Fruit fly (Drosophila melanogaster) whole organism, embryonic: ENCODE measurements around the gene CG34434.

ENCODE experiments used
- Atf-2 ChIP-seq: fragments of 200-800 bp; sonication (Bioruptor generic); optimal IDR thresholded peaks from 2 replicates; lab custom pipeline; 2016; ENCODE audit warnings: missing biosample characterization, missing genetic modification characterization
- B-H1 ChIP-seq: fragments of 200-800 bp; sonication (Bioruptor generic); IDR thresholded peaks from 3 replicates; pipeline ENCODE4 v1.3.6; 2022; ENCODE audit warnings: missing biosample characterization, missing genetic modification characterization
- BtbVII ChIP-seq: fragments of 200-800 bp; sonication (Bioruptor generic); optimal IDR thresholded peaks from 3 replicates; lab custom pipeline; 2017; ENCODE audit warnings: missing biosample characterization, mild to moderate bottlenecking, missing genetic modification characterization
- CG10209 ChIP-seq: fragments of 200-800 bp; sonication (Bioruptor generic); optimal IDR thresholded peaks from 3 replicates; lab custom pipeline; 2017; ENCODE audit warnings: missing biosample characterization, mild to moderate bottlenecking, missing genetic modification characterization, missing genetic modification reagents
- CG11093 ChIP-seq: fragments of 200-800 bp; sonication (Bioruptor generic); IDR thresholded peaks from 3 replicates; pipeline ENCODE4 v1.3.6; 2022; ENCODE audit warnings: missing biosample characterization, missing genetic modification characterization
- CG11247 ChIP-seq: fragments of 200-800 bp; sonication (Bioruptor generic); IDR thresholded peaks from 2 replicates; pipeline ENCODE4 v1.3.6; 2022; ENCODE audit warnings: missing biosample characterization, missing genetic modification characterization
- CG12104 ChIP-seq: fragments of 200-800 bp; sonication (Bioruptor generic); optimal IDR thresholded peaks from 3 replicates; lab custom pipeline; 2016; ENCODE audit warnings: missing biosample characterization, missing genetic modification characterization
- CG12219 ChIP-seq: fragments of 200-800 bp; sonication (Bioruptor generic); optimal IDR thresholded peaks from 3 replicates; lab custom pipeline; 2018; ENCODE audit warnings: missing biosample characterization, mild to moderate bottlenecking, missing genetic modification characterization
- CG13123 ChIP-seq: fragments of 200-800 bp; sonication (Bioruptor generic); optimal IDR thresholded peaks from 2 replicates; lab custom pipeline; 2016; ENCODE audit warnings: missing biosample characterization, missing genetic modification characterization
- CG13894 ChIP-seq: fragments of 200-800 bp; sonication (Bioruptor generic); optimal IDR thresholded peaks from 3 replicates; lab custom pipeline; 2018; ENCODE audit warnings: missing biosample characterization, mild to moderate bottlenecking, missing genetic modification characterization, moderate library complexity
- CG14710 ChIP-seq: fragments of 200-800 bp; sonication (Bioruptor generic); optimal IDR thresholded peaks from 3 replicates; lab custom pipeline; 2019; ENCODE audit warnings: missing biosample characterization, mild to moderate bottlenecking, missing genetic modification characterization, moderate library complexity
- CG17328 ChIP-seq: fragments of 200-800 bp; sonication (Bioruptor generic); IDR thresholded peaks from 2 replicates; pipeline ENCODE4 v1.3.6; 2022; ENCODE audit warnings: missing biosample characterization, missing genetic modification characterization
- CG1832 ChIP-seq: fragments of 200-800 bp; sonication (Bioruptor generic); optimal IDR thresholded peaks from 2 replicates; lab custom pipeline; 2017; ENCODE audit warnings: missing biosample characterization, mild to moderate bottlenecking, missing genetic modification characterization, inconsistent platforms
- CG18476 ChIP-seq: fragments of 200-800 bp; sonication (Bioruptor generic); optimal IDR thresholded peaks from 2 replicates; lab custom pipeline; 2016; ENCODE audit warnings: missing biosample characterization, mild to moderate bottlenecking, missing genetic modification characterization
- CG18619 ChIP-seq: fragments of 200-800 bp; sonication (Bioruptor generic); optimal IDR thresholded peaks from 3 replicates; lab custom pipeline; 2017; ENCODE audit warnings: missing biosample characterization, mild to moderate bottlenecking, missing genetic modification characterization
- CG34422 ChIP-seq: fragments of 200-800 bp; sonication (Bioruptor generic); IDR thresholded peaks from 3 replicates; pipeline ENCODE4 v1.3.6; 2022; ENCODE audit warnings: missing biosample characterization, missing genetic modification characterization
- CG4404 ChIP-seq: fragments of 200-800 bp; sonication (Bioruptor generic); IDR thresholded peaks from 2 replicates; pipeline ENCODE4 v1.3.6; 2022; ENCODE audit warnings: missing biosample characterization, missing genetic modification characterization
- CG8359 ChIP-seq: fragments of 200-800 bp; sonication (Bioruptor generic); optimal IDR thresholded peaks from 2 replicates; lab custom pipeline; 2017; ENCODE audit warnings: missing biosample characterization, mild to moderate bottlenecking, missing genetic modification characterization, borderline replicate concordance
- CG9437 ChIP-seq: fragments of 200-800 bp; sonication (Bioruptor generic); optimal IDR thresholded peaks from 2 replicates; lab custom pipeline; 2018; ENCODE audit warnings: missing biosample characterization, mild to moderate bottlenecking, missing genetic modification characterization
- Chrac-16 ChIP-seq: fragments of 200-800 bp; sonication (Bioruptor generic); optimal IDR thresholded peaks from 3 replicates; lab custom pipeline; 2016; ENCODE audit warnings: missing biosample characterization, missing genetic modification characterization
- CoRest ChIP-seq: fragments of 200-800 bp; sonication (Bioruptor generic); optimal IDR thresholded peaks from 3 replicates; lab custom pipeline; 2018; ENCODE audit warnings: missing biosample characterization, mild to moderate bottlenecking, missing genetic modification characterization, moderate library complexity
- Doc3 ChIP-seq: fragments of 200-800 bp; sonication (Bioruptor generic); IDR thresholded peaks from 3 replicates; pipeline ENCODE4 v1.3.6; 2022; ENCODE audit warnings: missing biosample characterization, missing genetic modification characterization; ENCODE audit not compliant: partially characterized antibody
- H2.0 ChIP-seq: fragments of 200-800 bp; sonication (Bioruptor generic); IDR thresholded peaks from 2 replicates; pipeline ENCODE4 v1.3.6; 2022; ENCODE audit warnings: missing biosample characterization, missing genetic modification characterization
- Hr51 ChIP-seq, 2 experiments: fragments of 200-800 bp; sonication (Bioruptor generic); optimal IDR thresholded peaks; 2 replicates in 1 of 2; 3 replicates in 1 of 2; lab custom pipeline; 2016 to 2018; ENCODE audit warnings: missing biosample characterization in 2 of 2, missing genetic modification characterization in 2 of 2, mild to moderate bottlenecking in 1 of 2, moderate library complexity in 1 of 2
- Kr ChIP-seq: fragments of 200-800 bp; sonication (Bioruptor generic); optimal IDR thresholded peaks from 2 replicates; lab custom pipeline; 2017; ENCODE audit warnings: missing biosample characterization, mild to moderate bottlenecking, missing genetic modification characterization
- Myb ChIP-seq: fragments of 200-800 bp; sonication (Bioruptor generic); optimal IDR thresholded peaks from 2 replicates; lab custom pipeline; 2016; ENCODE audit warnings: missing biosample characterization, missing genetic modification characterization
- Ravus ChIP-seq: fragments of 200-800 bp; sonication (Bioruptor generic); IDR thresholded peaks from 2 replicates; pipeline ENCODE4 v1.3.6; 2022; ENCODE audit warnings: missing biosample characterization, missing genetic modification characterization
- Rfx ChIP-seq: fragments of 200-800 bp; sonication (Bioruptor generic); IDR thresholded peaks from 2 replicates; pipeline ENCODE4 v1.3.6; 2022; ENCODE audit warnings: missing biosample characterization, missing genetic modification characterization
- Sin3A ChIP-seq: fragments of >200 bp; optimal IDR thresholded peaks from 2 replicates; lab custom pipeline; 2018
- aop ChIP-seq: fragments of 200-800 bp; sonication (Bioruptor generic); IDR thresholded peaks from 2 replicates; pipeline ENCODE4 v1.3.6; 2022; ENCODE audit warnings: missing biosample characterization, missing genetic modification characterization
- btn ChIP-seq: fragments of 200-800 bp; sonication (Bioruptor generic); optimal IDR thresholded peaks from 2 replicates; lab custom pipeline; 2016; ENCODE audit warnings: missing biosample characterization, missing genetic modification characterization
- chif ChIP-seq, 2 experiments: fragments of 200-800 bp; sonication (Bioruptor generic); optimal IDR thresholded peaks; 3 replicates each; lab custom pipeline; 2016; ENCODE audit warnings: missing biosample characterization in 2 of 2, missing genetic modification characterization in 2 of 2
- crc ChIP-seq: fragments of 200-800 bp; sonication (Bioruptor generic); optimal IDR thresholded peaks from 2 replicates; lab custom pipeline; 2016; ENCODE audit warnings: missing biosample characterization, missing genetic modification characterization
- crp ChIP-seq, 2 experiments: fragments of 200-800 bp; sonication (Bioruptor generic); optimal IDR thresholded peaks; 2 replicates in 1 of 2; 3 replicates in 1 of 2; lab custom pipeline; 2017; ENCODE audit warnings: missing biosample characterization in 2 of 2, missing genetic modification characterization in 2 of 2, mild to moderate bottlenecking in 1 of 2, moderate library complexity in 1 of 2
- dan ChIP-seq: fragments of 200-800 bp; sonication (Bioruptor generic); IDR thresholded peaks from 2 replicates; pipeline ENCODE4 v1.3.6; 2022; ENCODE audit warnings: missing biosample characterization, missing genetic modification characterization
- disco-r ChIP-seq: fragments of 200-800 bp; sonication (Bioruptor generic); optimal IDR thresholded peaks from 2 replicates; lab custom pipeline; 2016; ENCODE audit warnings: missing biosample characterization, missing genetic modification characterization
- esg ChIP-seq: fragments of 200-800 bp; sonication (Bioruptor generic); conservative IDR thresholded peaks from 2 replicates; pipeline ENCODE4 v1.3.6; 2022; ENCODE audit warnings: missing biosample characterization, missing genetic modification characterization
- gsb ChIP-seq: fragments of 200-800 bp; sonication (Bioruptor generic); IDR thresholded peaks from 2 replicates; pipeline ENCODE4 v1.3.6; 2022; ENCODE audit warnings: missing biosample characterization, missing genetic modification characterization
- jigr1 ChIP-seq: fragments of 200-800 bp; sonication (Bioruptor generic); IDR thresholded peaks from 3 replicates; pipeline ENCODE4 v1.3.6; 2022; ENCODE audit warnings: missing biosample characterization, missing genetic modification characterization
- onecut ChIP-seq: fragments of 200-800 bp; sonication (Bioruptor generic); IDR thresholded peaks from 2 replicates; pipeline ENCODE4 v1.3.6; 2022; ENCODE audit warnings: missing biosample characterization, missing genetic modification characterization
- otp ChIP-seq: fragments of 200-800 bp; sonication (Bioruptor generic); IDR thresholded peaks from 3 replicates; pipeline ENCODE4, ENCODE4 v1.3.6; 2022; ENCODE audit warnings: missing biosample characterization, missing genetic modification characterization
- pan ChIP-seq, 4 experiments: fragments of >200 bp in 3 of 4; fragments of 200-800 bp in 1 of 4; sonication (Bioruptor generic) in 1 of 4; optimal IDR thresholded peaks in 3 of 4; IDR thresholded peaks in 1 of 4; 2 replicates each; pipeline versions ENCODE4 v1.3.6 to Lab custom; 2017 to 2022; ENCODE audit warnings: missing biosample characterization in 2 of 4, missing genetic modification characterization in 2 of 4, mixed read lengths in 1 of 4
- row ChIP-seq: fragments of 200-800 bp; sonication (Bioruptor generic); IDR thresholded peaks from 3 replicates; pipeline ENCODE4 v1.3.6; 2022; ENCODE audit warnings: missing biosample characterization, missing genetic modification characterization
- schlank ChIP-seq: fragments of 200-800 bp; sonication (Bioruptor generic); optimal IDR thresholded peaks from 2 replicates; lab custom pipeline; 2018; ENCODE audit warnings: missing biosample characterization, mild to moderate bottlenecking, missing genetic modification characterization
- sd ChIP-seq: fragments of 200-800 bp; sonication (Bioruptor generic); optimal IDR thresholded peaks from 3 replicates; lab custom pipeline; 2018; ENCODE audit warnings: missing biosample characterization, mild to moderate bottlenecking, missing genetic modification characterization, moderate library complexity
- toy ChIP-seq: fragments of 200-800 bp; sonication (Bioruptor generic); IDR thresholded peaks from 2 replicates; pipeline ENCODE4 v1.3.6; 2022; ENCODE audit warnings: missing biosample characterization, missing genetic modification characterization
- tup ChIP-seq: fragments of 200-800 bp; sonication (Bioruptor generic); optimal IDR thresholded peaks from 2 replicates; lab custom pipeline; 2016; ENCODE audit warnings: missing biosample characterization, mild to moderate bottlenecking, missing genetic modification characterization, moderate library complexity
- unpg ChIP-seq: fragments of 200-800 bp; sonication (Bioruptor generic); optimal IDR thresholded peaks from 3 replicates; lab custom pipeline; 2018; ENCODE audit warnings: missing biosample characterization, mild to moderate bottlenecking, missing genetic modification characterization, moderate library complexity
- zf30C ChIP-seq: fragments of 200-800 bp; sonication (Bioruptor generic); optimal IDR thresholded peaks from 3 replicates; lab custom pipeline; 2018; ENCODE audit warnings: missing biosample characterization, mild to moderate bottlenecking, missing genetic modification characterization

The CG34434 gene

DNA sequence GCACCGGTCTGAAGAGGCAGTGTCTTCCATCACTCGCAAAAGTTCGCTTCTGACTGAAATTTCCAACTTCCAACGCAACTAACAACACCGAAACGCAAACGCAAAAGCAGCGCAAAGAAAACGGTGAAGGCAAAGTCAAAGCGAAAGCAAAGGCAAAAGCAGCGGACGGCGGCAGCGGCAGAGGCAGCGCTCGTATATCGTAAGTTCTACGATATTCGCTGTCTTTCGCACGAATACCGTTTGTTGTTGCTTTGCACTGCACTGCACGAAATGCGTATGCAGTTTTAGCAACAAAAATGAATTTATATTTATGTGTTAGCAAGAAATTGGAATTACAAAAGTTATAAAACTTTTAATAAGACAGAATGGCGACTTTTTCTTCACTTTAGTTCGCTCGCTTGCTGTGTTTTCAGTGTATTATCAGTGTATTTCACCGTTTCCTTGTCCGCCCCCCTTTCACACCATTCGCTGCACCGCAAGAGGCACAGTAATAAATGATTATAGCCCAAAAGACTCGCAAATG is 32.3 kb upstream of the CG34434 start, which contains the start of gene OtopLa (continued):
- TF ChIP-seq Hr51 (GFP tag; optimal IDR thresholded peaks at IDR 0.05; lab: Kevin White, UChicago) (peak; percentile 58 to 82), CG1832 (GFP tag; lab: Kevin White, UChicago) (no peak), CG8359 (peak; percentile 58), Sin3A (lab: Kevin White, UChicago) (no peak), unpg (GFP tag; lab: Kevin White, UChicago) (peak; percentile 89), zf30C (GFP tag; lab: Kevin White, UChicago) (peak; percentile 74), Ravus (GFP tag; lab: Robert Waterston, UW) (peak; percentile 61), B-H1 (GFP tag; lab: Robert Waterston, UW) (peak; percentile 71), CG18619 (peak; percentile 67), CG13123 (peak; percentile 40), Chrac-16 (GFP tag; lab: Kevin White, UChicago) (peak; percentile 73), CG12219 (GFP tag; lab: Kevin White, UChicago) (peak; percentile 76), Myb (peak; percentile 52), CG14710 (peak; percentile 78), otp (GFP tag; lab: Robert Waterston, UW) (peak; percentile 87), sd (tag; lab: Kevin White, UChicago) (peak; percentile 46), Kr (GFP tag; lab: Kevin White, UChicago) (no peak), CG18476 (GFP tag; lab: Kevin White, UChicago) (peak; percentile 68), gsb (GFP tag; lab: Robert Waterston, UW) (peak; percentile 48; the same call in 1 of the 2 replicates), Doc3 (GFP tag; lab: Robert Waterston, UW) (no peak), CG17328 (GFP tag; lab: Robert Waterston, UW) (peak; percentile 91), CG4404 (GFP tag; lab: Robert Waterston, UW) (peak; percentile 67), row (GFP tag; lab: Robert Waterston, UW) (peak; percentile 84), chif (GFP tag; optimal IDR thresholded peaks at IDR 0.05; lab: Kevin White, UChicago) (peak; percentile 83 to 88), CG12104 (GFP tag; lab: Kevin White, UChicago) (peak; percentile 65), btn (peak; percentile 71), Rfx (GFP tag; lab: Robert Waterston, UW) (peak; percentile 83), CG11093 (GFP tag; lab: Robert Waterston, UW) (peak; percentile 76), disco-r (GFP tag; lab: Kevin White, UChicago) (peak; percentile 43), CG10209 (peak; percentile 83), pan (optimal IDR thresholded peaks at IDR 0.05; lab: Kevin White, UChicago) (no peak), pan (GFP tag; optimal IDR thresholded peaks at IDR 0.05 in 1 of 2, IDR thresholded peaks at IDR 0.05 in 1 of 2) (peak in 1 of 2 experiments; percentile 87), toy (GFP tag; lab: Robert Waterston, UW) (peak; percentile 46; the same call in 1 of the 2 replicates), dan (GFP tag; lab: Robert Waterston, UW) (peak; percentile 28; the same call in 1 of the 2 replicates), crc (GFP tag; lab: Kevin White, UChicago) (peak; percentile 72), tup (GFP tag; lab: Kevin White, UChicago) (peak; percentile 64), schlank (tag; lab: Kevin White, UChicago) (peak; percentile 26), CG9437 (GFP tag; lab: Kevin White, UChicago) (peak; percentile 73), crp (GFP tag; optimal IDR thresholded peaks at IDR 0.05; lab: Kevin White, UChicago) (peak in 1 of 2 experiments; percentile 32), CoRest (tag; lab: Kevin White, UChicago) (peak; percentile 75), esg (peak; percentile 81), aop (peak; percentile 79), CG34422 (GFP tag; lab: Robert Waterston, UW) (peak; percentile 88), CG13894 (tag; lab: Kevin White, UChicago) (peak; percentile 54), H2.0 (GFP tag; lab: Robert Waterston, UW) (peak; percentile 83), CG11247 (GFP tag; lab: Robert Waterston, UW) (peak; percentile 78), jigr1 (GFP tag; lab: Robert Waterston, UW) (0 out of 3 replicates have a peak, but pooled peaks have one; percentile 45), BtbVII (GFP tag; lab: Kevin White, UChicago) (peak; percentile 72), Atf-2 (peak; percentile 66), onecut (GFP tag; lab: Robert Waterston, UW) (peak; percentile 77)
